Fruit fly (Drosophila melanogaster) whole organism, embryonic: ENCODE results near the gene osy.

Experiments
- ATbp ChIP-seq: fragments of 200-800 bp; sonication (Bioruptor generic); optimal IDR thresholded peaks from 2 replicates; lab custom pipeline; 2017; ENCODE audit warnings: missing biosample characterization, mild to moderate bottlenecking, missing genetic modification characterization, missing genetic modification reagents
- Ada2b ChIP-seq: fragments of 200-800 bp; sonication (Bioruptor generic); IDR thresholded peaks from 2 replicates; pipeline ENCODE4 v1.3.6; 2022; ENCODE audit warnings: missing biosample characterization, missing genetic modification characterization
- Bgb ChIP-seq: fragments of 200-800 bp; sonication (Bioruptor generic); IDR thresholded peaks from 2 replicates; pipeline ENCODE4 v1.3.6; 2022; ENCODE audit warnings: missing biosample characterization, missing genetic modification characterization; ENCODE audit not compliant: partially characterized antibody
- C15 ChIP-seq: fragments of 200-800 bp; sonication (Bioruptor generic); IDR thresholded peaks from 3 replicates; pipeline ENCODE4 v1.3.6; 2022; ENCODE audit warnings: missing biosample characterization, missing genetic modification characterization
- CG10274 ChIP-seq: fragments of 200-800 bp; sonication (Bioruptor generic); optimal IDR thresholded peaks from 3 replicates; lab custom pipeline; 2017; ENCODE audit warnings: missing biosample characterization, mild to moderate bottlenecking, missing genetic modification characterization
- CG11093 ChIP-seq: fragments of 200-800 bp; sonication (Bioruptor generic); IDR thresholded peaks from 3 replicates; pipeline ENCODE4 v1.3.6; 2022; ENCODE audit warnings: missing biosample characterization, missing genetic modification characterization
- CG11456 ChIP-seq: fragments of 200-800 bp; sonication (Bioruptor generic); IDR thresholded peaks from 3 replicates; pipeline ENCODE4 v1.3.6; 2022; ENCODE audit warnings: missing biosample characterization, missing genetic modification characterization
- CG11723 ChIP-seq: fragments of 200-800 bp; sonication (Bioruptor generic); optimal IDR thresholded peaks from 2 replicates; lab custom pipeline; 2017; ENCODE audit warnings: missing biosample characterization, mild to moderate bottlenecking, missing genetic modification characterization
- CG13287 ChIP-seq: fragments of 200-800 bp; sonication (Bioruptor generic); IDR thresholded peaks from 2 replicates; pipeline ENCODE4 v1.3.6; 2022; ENCODE audit warnings: missing biosample characterization, missing genetic modification characterization; ENCODE audit not compliant: partially characterized antibody
- CG1603 ChIP-seq: fragments of 200-800 bp; sonication (Bioruptor generic); optimal IDR thresholded peaks from 2 replicates; lab custom pipeline; 2019; ENCODE audit warnings: missing biosample characterization, mild to moderate bottlenecking, missing genetic modification characterization, moderate library complexity
- CG17568 ChIP-seq: fragments of 200-800 bp; sonication (Bioruptor generic); optimal IDR thresholded peaks from 2 replicates; lab custom pipeline; 2018; ENCODE audit warnings: missing biosample characterization, mild to moderate bottlenecking, missing genetic modification characterization, moderate library complexity
- CG17612 ChIP-seq: fragments of 200-800 bp; sonication (Bioruptor generic); IDR thresholded peaks from 2 replicates; pipeline ENCODE4 v1.3.6; 2022; ENCODE audit warnings: missing biosample characterization, missing genetic modification characterization
- CG18262 ChIP-seq: fragments of 200-800 bp; optimal IDR thresholded peaks from 3 replicates; lab custom pipeline; 2019; ENCODE audit warnings: missing biosample characterization, mild to moderate bottlenecking, missing genetic modification characterization, moderate library complexity
- CG18599 ChIP-seq: fragments of 200-800 bp; sonication (Bioruptor generic); optimal IDR thresholded peaks from 3 replicates; lab custom pipeline; 2017; ENCODE audit warnings: missing biosample characterization, missing genetic modification characterization, mild to moderate bottlenecking, moderate library complexity, missing genetic modification reagents
- CG34422 ChIP-seq: fragments of 200-800 bp; sonication (Bioruptor generic); IDR thresholded peaks from 3 replicates; pipeline ENCODE4 v1.3.6; 2022; ENCODE audit warnings: missing biosample characterization, missing genetic modification characterization
- CG3838 ChIP-seq: fragments of 200-800 bp; sonication (Bioruptor generic); optimal IDR thresholded peaks from 3 replicates; lab custom pipeline; 2016; ENCODE audit warnings: missing biosample characterization, missing genetic modification characterization
- CG43689 ChIP-seq: fragments of 200-800 bp; sonication (Bioruptor generic); IDR thresholded peaks from 2 replicates; pipeline ENCODE4 v1.3.6; 2022; ENCODE audit warnings: missing biosample characterization, missing genetic modification characterization
- CG4404 ChIP-seq: fragments of 200-800 bp; sonication (Bioruptor generic); IDR thresholded peaks from 2 replicates; pipeline ENCODE4 v1.3.6; 2022; ENCODE audit warnings: missing biosample characterization, missing genetic modification characterization
- CG6854 ChIP-seq: fragments of 200-800 bp; sonication (Bioruptor generic); optimal IDR thresholded peaks from 3 replicates; lab custom pipeline; 2017; ENCODE audit warnings: missing biosample characterization, mild to moderate bottlenecking, missing genetic modification characterization
- CG7357 ChIP-seq: fragments of 200-800 bp; sonication (Bioruptor generic); IDR thresholded peaks from 3 replicates; pipeline ENCODE4 v1.3.6; 2022; ENCODE audit warnings: missing biosample characterization, missing genetic modification characterization
- CG7556 ChIP-seq: fragments of 200-800 bp; sonication (Bioruptor generic); optimal IDR thresholded peaks from 2 replicates; lab custom pipeline; 2017; ENCODE audit warnings: missing biosample characterization, mild to moderate bottlenecking, missing genetic modification characterization
- CG9817 ChIP-seq: fragments of 200-800 bp; sonication (Bioruptor generic); optimal IDR thresholded peaks from 2 replicates; lab custom pipeline; 2018; ENCODE audit warnings: missing biosample characterization, mild to moderate bottlenecking, missing genetic modification characterization, moderate library complexity
- Dbx ChIP-seq: fragments of 200-800 bp; sonication (Bioruptor generic); IDR thresholded peaks from 3 replicates; pipeline ENCODE4 v1.3.6; 2022; ENCODE audit warnings: missing biosample characterization, missing genetic modification characterization
- Dfd ChIP-seq, 2 experiments: fragments of >200 bp; optimal IDR thresholded peaks; 2 replicates each; lab custom pipeline; 2017; ENCODE audit warnings: missing biosample characterization in 2 of 2, missing genetic modification characterization in 2 of 2
- Dip2 ChIP-seq: fragments of 200-800 bp; sonication (Bioruptor generic); IDR thresholded peaks from 2 replicates; pipeline ENCODE4 v1.3.6; 2022; ENCODE audit warnings: missing biosample characterization, missing genetic modification characterization
- Fer3 ChIP-seq: fragments of 200-800 bp; sonication (Bioruptor generic); optimal IDR thresholded peaks from 2 replicates; lab custom pipeline; 2018; ENCODE audit warnings: missing biosample characterization, mild to moderate bottlenecking, missing genetic modification characterization, moderate library complexity
- Hmr ChIP-seq: fragments of 200-800 bp; sonication (Bioruptor generic); optimal IDR thresholded peaks from 3 replicates; lab custom pipeline; 2017; ENCODE audit warnings: mild to moderate bottlenecking, missing biosample characterization, missing genetic modification reagents, missing genetic modification characterization
- Hr51 ChIP-seq, 2 experiments: fragments of 200-800 bp; sonication (Bioruptor generic); optimal IDR thresholded peaks; 2 replicates in 1 of 2; 3 replicates in 1 of 2; lab custom pipeline; 2016 to 2018; ENCODE audit warnings: missing biosample characterization in 2 of 2, missing genetic modification characterization in 2 of 2, mild to moderate bottlenecking in 1 of 2, moderate library complexity in 1 of 2
- Kr ChIP-seq: fragments of 200-800 bp; sonication (Bioruptor generic); optimal IDR thresholded peaks from 2 replicates; lab custom pipeline; 2017; ENCODE audit warnings: missing biosample characterization, mild to moderate bottlenecking, missing genetic modification characterization
- Meics ChIP-seq: fragments of 200-800 bp; sonication (Bioruptor generic); optimal IDR thresholded peaks from 2 replicates; lab custom pipeline; 2017; ENCODE audit warnings: missing biosample characterization, mild to moderate bottlenecking, missing genetic modification characterization
- Mes4 ChIP-seq: fragments of 200-800 bp; sonication (Bioruptor generic); optimal IDR thresholded peaks from 2 replicates; lab custom pipeline; 2016; ENCODE audit warnings: missing biosample characterization, missing genetic modification characterization
- NC2α ChIP-seq: fragments of 200-800 bp; sonication (Bioruptor generic); optimal IDR thresholded peaks from 2 replicates; lab custom pipeline; 2016; ENCODE audit warnings: missing biosample characterization, missing genetic modification characterization
- Opbp ChIP-seq: fragments of 200-800 bp; sonication (Bioruptor generic); IDR thresholded peaks from 3 replicates; pipeline ENCODE4 v1.3.6; 2022; ENCODE audit warnings: missing biosample characterization, missing genetic modification characterization; ENCODE audit not compliant: partially characterized antibody
- PHDP ChIP-seq: fragments of 200-800 bp; sonication (Bioruptor generic); optimal IDR thresholded peaks from 3 replicates; lab custom pipeline; 2018; ENCODE audit warnings: missing biosample characterization, mild to moderate bottlenecking, missing genetic modification characterization, moderate library complexity
- Sox102F ChIP-seq: fragments of 200-800 bp; sonication (Bioruptor generic); optimal IDR thresholded peaks from 2 replicates; lab custom pipeline; 2018; ENCODE audit warnings: missing biosample characterization, mild to moderate bottlenecking, missing genetic modification characterization, moderate library complexity
- Tbp ChIP-seq: fragments of >200 bp; optimal IDR thresholded peaks from 2 replicates; lab custom pipeline; 2018; ENCODE audit warnings: missing biosample characterization, missing genetic modification characterization
- Xrp1 ChIP-seq: fragments of 200-800 bp; sonication (Bioruptor generic); IDR thresholded peaks from 2 replicates; pipeline ENCODE4 v1.3.6; 2022; ENCODE audit warnings: missing biosample characterization, missing genetic modification characterization
- ato ChIP-seq: fragments of 200-800 bp; sonication (Bioruptor generic); IDR thresholded peaks from 2 replicates; pipeline ENCODE4 v1.3.6; 2022; ENCODE audit warnings: missing biosample characterization, missing genetic modification characterization; ENCODE audit not compliant: partially characterized antibody
- dan ChIP-seq: fragments of 200-800 bp; sonication (Bioruptor generic); IDR thresholded peaks from 2 replicates; pipeline ENCODE4 v1.3.6; 2022; ENCODE audit warnings: missing biosample characterization, missing genetic modification characterization
- dm ChIP-seq: fragments of 200-800 bp; sonication (Bioruptor generic); optimal IDR thresholded peaks from 3 replicates; lab custom pipeline; 2016; ENCODE audit warnings: missing biosample characterization, missing genetic modification characterization
- insv ChIP-seq, 2 experiments: fragments of 200-800 bp; sonication (Bioruptor generic); optimal IDR thresholded peaks; 3 replicates each; lab custom pipeline; 2016 to 2018; ENCODE audit warnings: missing biosample characterization in 2 of 2, missing genetic modification characterization in 2 of 2
- luna ChIP-seq: fragments of 200-800 bp; sonication (Bioruptor generic); optimal IDR thresholded peaks from 2 replicates; lab custom pipeline; 2016; ENCODE audit warnings: missing biosample characterization, missing genetic modification characterization
- nerfin-1 ChIP-seq: fragments of 200-800 bp; sonication (Bioruptor generic); optimal IDR thresholded peaks from 3 replicates; lab custom pipeline; 2019; ENCODE audit warnings: missing biosample characterization, mild to moderate bottlenecking, missing genetic modification characterization, moderate library complexity
- pho ChIP-seq: fragments of 200-800 bp; sonication (Bioruptor generic); optimal IDR thresholded peaks from 2 replicates; lab custom pipeline; 2016; ENCODE audit warnings: missing biosample characterization, missing genetic modification characterization
- scrt ChIP-seq: fragments of 200-800 bp; sonication (Bioruptor generic); optimal IDR thresholded peaks from 2 replicates; lab custom pipeline; 2018; ENCODE audit warnings: missing biosample characterization, mild to moderate bottlenecking, missing genetic modification characterization, moderate library complexity
- tgo ChIP-seq: fragments of 200-800 bp; sonication (Bioruptor generic); IDR thresholded peaks from 3 replicates; pipeline ENCODE4 v1.3.6; 2022; ENCODE audit warnings: missing biosample characterization, missing genetic modification characterization
- toy ChIP-seq: fragments of 200-800 bp; sonication (Bioruptor generic); IDR thresholded peaks from 2 replicates; pipeline ENCODE4 v1.3.6; 2022; ENCODE audit warnings: missing biosample characterization, missing genetic modification characterization
- twi ChIP-seq: fragments of 200-800 bp; optimal IDR thresholded peaks from 2 replicates; lab custom pipeline; 2019; ENCODE audit warnings: missing biosample characterization, mild to moderate bottlenecking, missing genetic modification characterization, moderate library complexity
- vfl ChIP-seq: fragments of 200-800 bp; sonication (Bioruptor generic); optimal IDR thresholded peaks from 2 replicates; lab custom pipeline; 2016; ENCODE audit warnings: missing biosample characterization, missing genetic modification characterization
- vnd ChIP-seq: fragments of 200-800 bp; sonication (Bioruptor generic); IDR thresholded peaks from 3 replicates; pipeline ENCODE4 v1.3.6; 2022; ENCODE audit warnings: missing biosample characterization, missing genetic modification characterization; ENCODE audit not compliant: partially characterized antibody
- z ChIP-seq: fragments of 200-800 bp; sonication (Bioruptor generic); IDR thresholded peaks from 3 replicates; pipeline ENCODE4 v1.3.6; 2022; ENCODE audit warnings: missing biosample characterization, missing genetic modification characterization

Gene osy

DNA sequence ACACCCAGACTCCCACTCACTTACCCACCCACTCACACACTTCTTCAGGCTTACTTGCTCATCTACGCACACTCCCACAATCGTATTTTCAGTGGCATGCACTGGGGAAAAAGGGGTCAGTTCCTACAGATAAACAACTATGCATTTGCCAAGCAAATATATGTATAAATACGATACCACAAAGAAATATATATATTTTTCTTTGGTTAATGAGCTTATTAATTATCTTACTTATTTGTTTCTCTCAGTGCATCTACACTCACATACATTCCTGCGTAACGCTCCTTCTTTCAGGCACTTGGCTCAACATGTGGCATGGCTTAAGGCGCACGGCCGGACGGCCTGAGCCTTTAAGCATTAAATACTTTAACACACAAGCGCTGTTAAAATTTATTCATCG is 37.8 kb upstream of the osy start (continued):
- TF ChIP-seq CG13287 (GFP tag; lab: Robert Waterston, UW) (no peak), CG17612 (no peak), Dfd (GFP tag; optimal IDR thresholded peaks at IDR 0.05; lab: Kevin White, UChicago) (no peak), dm (GFP tag; lab: Kevin White, UChicago) (no peak), Meics (GFP tag; lab: Kevin White, UChicago) (peak; percentile 69), Mes4 (GFP tag; lab: Kevin White, UChicago) (no peak), CG17568 (GFP tag; lab: Kevin White, UChicago) (peak; percentile 28), z (no peak), luna (GFP tag; lab: Kevin White, UChicago) (no peak), CG11093 (GFP tag; lab: Robert Waterston, UW) (0 out of 3 replicates have a peak, but pooled peaks have one; percentile 27), tgo (GFP tag; lab: Robert Waterston, UW) (peak; percentile 64; the same call in 2 of the 3 replicates), pho (GFP tag; lab: Kevin White, UChicago) (peak; percentile 29), Hmr (peak; percentile 79), NC2α (GFP tag; lab: Kevin White, UChicago) (no peak), Dip2 (GFP tag; lab: Robert Waterston, UW) (no peak), Kr (GFP tag; lab: Kevin White, UChicago) (no peak), ato (GFP tag; lab: Robert Waterston, UW) (no peak), Bgb (GFP tag; lab: Robert Waterston, UW) (no peak), CG9817 (tag; lab: Kevin White, UChicago) (peak; percentile 59), CG43689 (GFP tag; lab: Robert Waterston, UW) (peak; percentile 29; the same call in 1 of the 2 replicates), vfl (GFP tag; lab: Kevin White, UChicago) (peak; percentile 10), CG10274 (GFP tag; lab: Kevin White, UChicago) (no peak), CG4404 (GFP tag; lab: Robert Waterston, UW) (0 out of 2 replicates have a peak, but pooled peaks have one; percentile 20), dan (GFP tag; lab: Robert Waterston, UW) (no peak), CG18599 (GFP tag; lab: Kevin White, UChicago) (peak; percentile 91), Dbx (GFP tag; lab: Robert Waterston, UW) (peak; percentile 74), Fer3 (tag; lab: Kevin White, UChicago) (peak; percentile 59), Xrp1 (GFP tag; lab: Robert Waterston, UW) (no peak), CG6854 (peak; percentile 53), twi (tag; lab: Kevin White, UChicago) (no peak), Hr51 (GFP tag; optimal IDR thresholded peaks at IDR 0.05; lab: Kevin White, UChicago) (peak; percentile 19 to 49), scrt (peak; percentile 87), C15 (GFP tag; lab: Robert Waterston, UW) (0 out of 3 replicates have a peak, but pooled peaks have one; percentile 46), CG18262 (tag; lab: Kevin White, UChicago) (no peak), CG7357 (0 out of 3 replicates have a peak, but pooled peaks have one; percentile 26), CG3838 (GFP tag; lab: Kevin White, UChicago) (no peak), nerfin-1 (tag; lab: Kevin White, UChicago) (no peak), vnd (GFP tag; lab: Robert Waterston, UW) (no peak), Tbp (GFP tag; lab: Kevin White, UChicago) (no peak), toy (no peak), PHDP (tag; lab: Kevin White, UChicago) (peak; percentile 45), CG7556 (peak; percentile 61), Opbp (GFP tag; lab: Robert Waterston, UW) (no peak), ATbp (GFP tag; lab: Kevin White, UChicago) (peak; percentile 39), CG1603 (peak; percentile 19), CG11456 (GFP tag; lab: Robert Waterston, UW) (peak; percentile 74), insv (GFP tag; optimal IDR thresholded peaks at IDR 0.05; lab: Kevin White, UChicago) (no peak), CG11723 (GFP tag; lab: Kevin White, UChicago) (no peak), Ada2b (GFP tag; lab: Robert Waterston, UW) (peak; percentile 49), CG34422 (GFP tag; lab: Robert Waterston, UW) (no peak), Sox102F (GFP tag; lab: Kevin White, UChicago) (peak; percentile 51)
